Fruit fly (Drosophila melanogaster) whole organism, embryonic: Measurements from ENCODE around the gene Abca3.
A peak's percentile ranks its signal among the peaks of the same experiment; 100 is the strongest.

Source experiments
- Bteb2 ChIP-seq: fragments of 200-800 bp; sonication (Bioruptor generic); optimal IDR thresholded peaks from 2 replicates; lab custom pipeline; 2016; ENCODE audit warnings: missing biosample characterization, missing genetic modification characterization
- CG12104 ChIP-seq: fragments of 200-800 bp; sonication (Bioruptor generic); optimal IDR thresholded peaks from 3 replicates; lab custom pipeline; 2016; ENCODE audit warnings: missing biosample characterization, missing genetic modification characterization
- CG13296 ChIP-seq: fragments of 200-800 bp; sonication (Bioruptor generic); optimal IDR thresholded peaks from 3 replicates; lab custom pipeline; 2018; ENCODE audit warnings: missing biosample characterization, mild to moderate bottlenecking, missing genetic modification characterization
- CG13424 ChIP-seq: fragments of 200-800 bp; sonication (Bioruptor generic); optimal IDR thresholded peaks from 2 replicates; lab custom pipeline; 2019; ENCODE audit warnings: missing biosample characterization, mild to moderate bottlenecking, missing genetic modification characterization, moderate library complexity
- CG17385 ChIP-seq: fragments of 200-800 bp; sonication (Bioruptor generic); optimal IDR thresholded peaks from 3 replicates; lab custom pipeline; 2018; ENCODE audit warnings: missing biosample characterization, mild to moderate bottlenecking, missing genetic modification characterization
- CG17829 ChIP-seq: fragments of 200-800 bp; optimal IDR thresholded peaks from 2 replicates; lab custom pipeline; 2019; ENCODE audit warnings: missing biosample characterization, mild to moderate bottlenecking, missing genetic modification characterization, moderate library complexity
- CG18262 ChIP-seq: fragments of 200-800 bp; optimal IDR thresholded peaks from 3 replicates; lab custom pipeline; 2019; ENCODE audit warnings: missing biosample characterization, mild to moderate bottlenecking, missing genetic modification characterization, moderate library complexity
- CG2712 ChIP-seq: fragments of 200-800 bp; optimal IDR thresholded peaks from 3 replicates; lab custom pipeline; 2019; ENCODE audit warnings: missing biosample characterization, mild to moderate bottlenecking, missing genetic modification characterization, moderate library complexity
- CG31365 ChIP-seq: fragments of 200-800 bp; sonication (Bioruptor generic); optimal IDR thresholded peaks from 2 replicates; lab custom pipeline; 2018; ENCODE audit warnings: missing biosample characterization, mild to moderate bottlenecking, missing genetic modification characterization
- CG31388 ChIP-seq: fragments of 200-800 bp; sonication (Bioruptor generic); optimal IDR thresholded peaks from 2 replicates; lab custom pipeline; 2016; ENCODE audit warnings: missing biosample characterization, missing genetic modification characterization
- CG31441 ChIP-seq: fragments of 200-800 bp; sonication (Bioruptor generic); IDR thresholded peaks from 2 replicates; pipeline ENCODE4 v1.3.6; 2022; ENCODE audit warnings: missing biosample characterization, missing genetic modification characterization
- CG4424 ChIP-seq: fragments of 200-800 bp; sonication (Bioruptor generic); optimal IDR thresholded peaks from 3 replicates; lab custom pipeline; 2016; ENCODE audit warnings: missing biosample characterization, missing genetic modification characterization
- CG4730 ChIP-seq: fragments of 200-800 bp; sonication (Bioruptor generic); IDR thresholded peaks from 2 replicates; pipeline ENCODE4 v1.3.6; 2022; ENCODE audit warnings: missing biosample characterization, missing genetic modification characterization
- CG4820 ChIP-seq: fragments of 200-800 bp; sonication (Bioruptor generic); optimal IDR thresholded peaks from 3 replicates; lab custom pipeline; 2016; ENCODE audit warnings: missing biosample characterization, missing genetic modification characterization
- CG9876 ChIP-seq: fragments of 200-800 bp; sonication (Bioruptor generic); optimal IDR thresholded peaks from 2 replicates; lab custom pipeline; 2016; ENCODE audit warnings: missing biosample characterization, missing genetic modification characterization
- CG9932 ChIP-seq: fragments of 200-800 bp; sonication (Bioruptor generic); IDR thresholded peaks from 2 replicates; pipeline ENCODE4 v1.3.6; 2022; ENCODE audit warnings: missing biosample characterization, missing genetic modification characterization
- D19A ChIP-seq: fragments of 200-800 bp; optimal IDR thresholded peaks from 3 replicates; lab custom pipeline; 2019; ENCODE audit warnings: missing biosample characterization, mild to moderate bottlenecking, missing genetic modification characterization, moderate library complexity
- Dbx ChIP-seq: fragments of 200-800 bp; sonication (Bioruptor generic); IDR thresholded peaks from 3 replicates; pipeline ENCODE4 v1.3.6; 2022; ENCODE audit warnings: missing biosample characterization, missing genetic modification characterization
- Dfd ChIP-seq, 2 experiments: fragments of >200 bp; optimal IDR thresholded peaks; 2 replicates each; lab custom pipeline; 2017; ENCODE audit warnings: missing biosample characterization in 2 of 2, missing genetic modification characterization in 2 of 2
- Dip3 ChIP-seq: fragments of 200-800 bp; sonication (Bioruptor generic); optimal IDR thresholded peaks from 3 replicates; lab custom pipeline; 2016; ENCODE audit warnings: missing biosample characterization, missing genetic modification characterization
- E2f1 ChIP-seq: fragments of 200-800 bp; sonication (Bioruptor generic); IDR thresholded peaks from 2 replicates; pipeline ENCODE4 v1.3.6; 2022; ENCODE audit warnings: missing biosample characterization, missing genetic modification characterization
- HLH3B ChIP-seq: fragments of 200-800 bp; sonication (Bioruptor generic); IDR thresholded peaks from 2 replicates; pipeline ENCODE4 v1.3.6; 2022; ENCODE audit warnings: missing biosample characterization, missing genetic modification characterization
- HLHmδ ChIP-seq: fragments of 200-800 bp; sonication (Bioruptor generic); optimal IDR thresholded peaks from 2 replicates; lab custom pipeline; 2018; ENCODE audit warnings: missing biosample characterization, mild to moderate bottlenecking, missing genetic modification characterization, moderate library complexity
- Kr ChIP-seq: fragments of 200-800 bp; sonication (Bioruptor generic); optimal IDR thresholded peaks from 2 replicates; lab custom pipeline; 2017; ENCODE audit warnings: missing biosample characterization, mild to moderate bottlenecking, missing genetic modification characterization
- Oli ChIP-seq: fragments of 200-800 bp; sonication (Bioruptor generic); optimal IDR thresholded peaks from 2 replicates; lab custom pipeline; 2018; ENCODE audit warnings: missing biosample characterization, mild to moderate bottlenecking, missing genetic modification characterization, moderate library complexity
- Pdp1 ChIP-seq, 2 experiments: fragments of 200-800 bp; sonication (Bioruptor generic); optimal IDR thresholded peaks; 3 replicates each; lab custom pipeline; 2016; ENCODE audit warnings: missing biosample characterization in 2 of 2, missing genetic modification characterization in 2 of 2, mild to moderate bottlenecking in 1 of 2, moderate library complexity in 1 of 2
- Rfx ChIP-seq: fragments of 200-800 bp; sonication (Bioruptor generic); IDR thresholded peaks from 2 replicates; pipeline ENCODE4 v1.3.6; 2022; ENCODE audit warnings: missing biosample characterization, missing genetic modification characterization
- Scr ChIP-seq: fragments of 200-800 bp; sonication (Bioruptor generic); IDR thresholded peaks from 2 replicates; pipeline ENCODE4 v1.3.6; 2022; ENCODE audit warnings: missing biosample characterization, missing genetic modification characterization; ENCODE audit not compliant: partially characterized antibody
- Sry-β ChIP-seq: fragments of 200-800 bp; sonication (Bioruptor generic); optimal IDR thresholded peaks from 2 replicates; lab custom pipeline; 2018; ENCODE audit warnings: missing biosample characterization, mild to moderate bottlenecking, missing genetic modification characterization, moderate library complexity
- Ssrp ChIP-seq: fragments of 200-800 bp; sonication (Bioruptor generic); optimal IDR thresholded peaks from 2 replicates; lab custom pipeline; 2018; ENCODE audit warnings: missing biosample characterization, mild to moderate bottlenecking, missing genetic modification characterization, moderate library complexity
- abd-A ChIP-seq: fragments of 200-800 bp; sonication (Bioruptor generic); optimal IDR thresholded peaks from 3 replicates; lab custom pipeline; 2019; ENCODE audit warnings: missing biosample characterization, mild to moderate bottlenecking, missing genetic modification characterization, moderate library complexity
- amos ChIP-seq: fragments of 200-800 bp; sonication (Bioruptor generic); IDR thresholded peaks from 2 replicates; pipeline ENCODE4 v1.3.6; 2022; ENCODE audit warnings: missing biosample characterization, missing genetic modification characterization; ENCODE audit not compliant: partially characterized antibody
- bbx ChIP-seq: fragments of 200-800 bp; sonication (Bioruptor generic); IDR thresholded peaks from 2 replicates; pipeline ENCODE4 v1.3.6; 2022; ENCODE audit warnings: missing biosample characterization, missing genetic modification characterization; ENCODE audit not compliant: partially characterized antibody
- bsh ChIP-seq, 2 experiments: fragments of 200-800 bp; sonication (Bioruptor generic); optimal IDR thresholded peaks; 2 replicates each; lab custom pipeline; 2017 to 2018; ENCODE audit warnings: mild to moderate bottlenecking in 2 of 2, missing biosample characterization in 2 of 2, missing genetic modification characterization in 2 of 2, moderate library complexity in 1 of 2
- cas ChIP-seq: fragments of 200-800 bp; sonication (Bioruptor generic); IDR thresholded peaks from 2 replicates; pipeline ENCODE4 v1.3.6; 2022; ENCODE audit warnings: missing biosample characterization, missing genetic modification characterization
- chif ChIP-seq, 2 experiments: fragments of 200-800 bp; sonication (Bioruptor generic); optimal IDR thresholded peaks; 3 replicates each; lab custom pipeline; 2016; ENCODE audit warnings: missing biosample characterization in 2 of 2, missing genetic modification characterization in 2 of 2
- cwo ChIP-seq: fragments of 200-800 bp; sonication (Bioruptor generic); optimal IDR thresholded peaks from 3 replicates; lab custom pipeline; 2017; ENCODE audit warnings: missing biosample characterization, missing genetic modification characterization, mild to moderate bottlenecking, moderate library complexity, missing genetic modification reagents
- fd96Cb ChIP-seq: fragments of 200-800 bp; sonication (Bioruptor generic); optimal IDR thresholded peaks from 2 replicates; lab custom pipeline; 2018; ENCODE audit warnings: missing biosample characterization, mild to moderate bottlenecking, missing genetic modification characterization, moderate library complexity
- fru ChIP-seq: fragments of >200 bp; optimal IDR thresholded peaks from 2 replicates; lab custom pipeline; 2017
- ftz-f1 ChIP-seq: fragments of 200-800 bp; sonication (Bioruptor generic); optimal IDR thresholded peaks from 2 replicates; lab custom pipeline; 2016; ENCODE audit warnings: missing biosample characterization, missing genetic modification characterization
- gcm2 ChIP-seq: fragments of 200-800 bp; sonication (Bioruptor generic); optimal IDR thresholded peaks from 2 replicates; lab custom pipeline; 2016; ENCODE audit warnings: missing biosample characterization, missing genetic modification characterization
- gt ChIP-seq: fragments of 200-800 bp; sonication (Bioruptor generic); IDR thresholded peaks from 2 replicates; pipeline ENCODE4 v1.3.6; 2022; ENCODE audit warnings: missing biosample characterization, missing genetic modification characterization
- hbn ChIP-seq: fragments of 200-800 bp; sonication (Bioruptor generic); IDR thresholded peaks from 2 replicates; pipeline ENCODE4 v1.3.6; 2022; ENCODE audit warnings: missing biosample characterization, missing genetic modification characterization; ENCODE audit not compliant: partially characterized antibody
- ken ChIP-seq: fragments of 200-800 bp; sonication (Bioruptor generic); IDR thresholded peaks from 3 replicates; pipeline ENCODE4 v1.3.6; 2022; ENCODE audit warnings: missing biosample characterization, missing genetic modification characterization
- nmo ChIP-seq: fragments of 200-800 bp; sonication (Bioruptor generic); optimal IDR thresholded peaks from 2 replicates; lab custom pipeline; 2018; ENCODE audit warnings: missing biosample characterization, mild to moderate bottlenecking, missing genetic modification characterization, moderate library complexity
- odd ChIP-seq: fragments of 200-800 bp; sonication (Bioruptor generic); optimal IDR thresholded peaks from 2 replicates; lab custom pipeline; 2017; ENCODE audit warnings: missing biosample characterization, mild to moderate bottlenecking, missing genetic modification characterization
- phol ChIP-seq: fragments of 200-800 bp; sonication (Bioruptor generic); optimal IDR thresholded peaks from 3 replicates; lab custom pipeline; 2018; ENCODE audit warnings: missing biosample characterization, mild to moderate bottlenecking, missing genetic modification characterization, moderate library complexity
- ranshi ChIP-seq: fragments of 200-800 bp; sonication (Bioruptor generic); IDR thresholded peaks from 2 replicates; pipeline ENCODE4 v1.3.6; 2022; ENCODE audit warnings: missing biosample characterization, missing genetic modification characterization
- row ChIP-seq: fragments of 200-800 bp; sonication (Bioruptor generic); IDR thresholded peaks from 3 replicates; pipeline ENCODE4 v1.3.6; 2022; ENCODE audit warnings: missing biosample characterization, missing genetic modification characterization
- slou ChIP-seq: fragments of 200-800 bp; sonication (Bioruptor generic); optimal IDR thresholded peaks from 3 replicates; lab custom pipeline; 2016; ENCODE audit warnings: missing biosample characterization, missing genetic modification characterization

Abca3 gene

DNA sequence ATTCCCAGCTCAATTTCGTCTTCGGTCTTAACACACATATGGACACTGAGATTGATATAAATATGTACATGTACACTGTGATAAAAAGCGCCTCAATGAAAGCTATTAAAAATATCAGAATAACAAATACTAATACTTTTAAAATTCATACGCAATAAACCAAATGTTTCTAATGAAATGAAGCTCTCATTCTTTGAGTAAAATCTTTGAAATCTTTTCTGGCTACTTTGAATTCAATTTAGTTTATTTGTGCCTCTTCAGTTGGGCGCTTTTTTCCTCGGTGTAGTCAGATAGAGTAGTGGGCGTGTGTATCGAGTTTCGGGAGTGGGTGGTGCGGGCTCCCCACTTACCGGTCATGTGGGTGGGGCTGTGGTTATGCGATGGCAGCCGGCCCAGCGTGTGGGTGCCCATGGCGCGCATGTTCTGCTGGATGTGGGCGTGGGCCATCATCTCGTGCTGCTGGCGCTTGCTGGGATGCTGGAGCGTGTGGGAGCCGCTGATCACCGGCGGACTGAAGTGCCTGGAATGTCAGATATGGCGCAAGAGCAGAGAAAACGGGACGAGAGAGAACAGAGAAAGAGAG, 28.1 kb upstream of the Abca3 start (continued):
- TF ChIP-seq CG17385 (peak; percentile 34), CG4820 (GFP tag; lab: Kevin White, UChicago) (peak; percentile 21), nmo (GFP tag; lab: Kevin White, UChicago) (peak; percentile 31), D19A (peak; percentile 17), CG31365 (tag; lab: Kevin White, UChicago) (no peak), abd-A (tag; lab: Kevin White, UChicago) (no peak), row (peak; percentile 52), HLHmδ (GFP tag; lab: Kevin White, UChicago) (no peak), CG13424 (peak; percentile 54), slou (GFP tag; lab: Kevin White, UChicago) (no peak), gcm2 (GFP tag; lab: Kevin White, UChicago) (no peak), CG12104 (no peak), CG4730 (GFP tag; lab: Robert Waterston, UW) (no peak), Dfd (GFP tag; optimal IDR thresholded peaks at IDR 0.05; lab: Kevin White, UChicago) (no peak), Scr (no peak), Bteb2 (GFP tag; lab: Kevin White, UChicago) (no peak), Sry-β (GFP tag; lab: Kevin White, UChicago) (no peak), gt (GFP tag; lab: Robert Waterston, UW) (no peak), phol (tag; lab: Kevin White, UChicago) (peak; percentile 53), odd (GFP tag; lab: Kevin White, UChicago) (no peak), ken (GFP tag; lab: Robert Waterston, UW) (no peak), Pdp1 (GFP tag; optimal IDR thresholded peaks at IDR 0.05; lab: Kevin White, UChicago) (peak; percentile 5 to 28), fru (no peak), Oli (tag; lab: Kevin White, UChicago) (peak; percentile 32), chif (GFP tag; optimal IDR thresholded peaks at IDR 0.05; lab: Kevin White, UChicago) (peak in 1 of 2 experiments; percentile 15), Ssrp (peak; percentile 13), Dip3 (GFP tag; lab: Kevin White, UChicago) (no peak), CG18262 (tag; lab: Kevin White, UChicago) (peak; percentile 41), CG9932 (GFP tag; lab: Robert Waterston, UW) (no peak), HLH3B (GFP tag; lab: Robert Waterston, UW) (peak; percentile 29; the same call in 1 of the 2 replicates), ftz-f1 (no peak), Kr (GFP tag; lab: Kevin White, UChicago) (no peak), CG31441 (GFP tag; lab: Robert Waterston, UW) (no peak; the same call in 1 of the 2 replicates), hbn (GFP tag; lab: Robert Waterston, UW) (no peak), CG2712 (tag; lab: Kevin White, UChicago) (peak; percentile 21), CG4424 (GFP tag; lab: Kevin White, UChicago) (peak; percentile 3), fd96Cb (tag; lab: Kevin White, UChicago) (peak; percentile 21), Dbx (GFP tag; lab: Robert Waterston, UW) (no peak), CG31388 (GFP tag; lab: Kevin White, UChicago) (no peak), CG13296 (GFP tag; lab: Kevin White, UChicago) (no peak), cas (GFP tag; lab: Robert Waterston, UW) (no peak), CG17829 (peak; percentile 19), bbx (no peak), Rfx (0 out of 2 replicates have a peak, but pooled peaks have one; percentile 7), amos (GFP tag; lab: Robert Waterston, UW) (no peak), ranshi (GFP tag; lab: Robert Waterston, UW) (no peak), cwo (GFP tag; lab: Kevin White, UChicago) (peak; percentile 17), CG9876 (GFP tag; lab: Kevin White, UChicago) (no peak), bsh (GFP tag; optimal IDR thresholded peaks at IDR 0.05; lab: Kevin White, UChicago) (peak in 1 of 2 experiments; percentile 60), E2f1 (GFP tag; lab: Robert Waterston, UW) (0 out of 2 replicates have a peak, but pooled peaks have one; percentile 32)
